Fruit fly (Drosophila melanogaster): ENCODE results near the gene cv-d.

Gene cv-d

dm6 chr3R:15807877-15808381 is 45.5 kb downstream of the cv-d start:
- no peak for TF ChIP-seq CG31627 (GFP tag; optimal IDR thresholded peaks at IDR 0.05)
- TF ChIP-seq topi (GFP tag; optimal IDR thresholded peaks at IDR 0.05) = no peak
- no peak for TF ChIP-seq CG10669 (GFP tag; optimal IDR thresholded peaks at IDR 0.05)
- TF ChIP-seq Eip75B (GFP tag; optimal IDR thresholded peaks at IDR 0.05) = no peak
- TF ChIP-seq Met (GFP tag; optimal IDR thresholded peaks at IDR 0.05) = no peak
- peak; percentile 41 for TF ChIP-seq Blimp-1 (GFP tag; optimal IDR thresholded peaks at IDR 0.05)
- TF ChIP-seq ss (GFP tag; optimal IDR thresholded peaks at IDR 0.05) = no peak
- TF ChIP-seq svp (GFP tag) = no peak
- no peak for TF ChIP-seq CG10631 (GFP tag; optimal IDR thresholded peaks at IDR 0.05)
- no peak for TF ChIP-seq acj6 (GFP tag; optimal IDR thresholded peaks at IDR 0.05)
- TF ChIP-seq CG6163 (GFP tag; IDR thresholded peaks at IDR 0.05) = 0 out of 3 replicates have a peak, but pooled peaks have one; percentile 17
- no peak for TF ChIP-seq CG34406 (GFP tag; optimal IDR thresholded peaks at IDR 0.05)
- no peak for TF ChIP-seq Sox15 (GFP tag; optimal IDR thresholded peaks at IDR 0.05)
- no peak for TF ChIP-seq eg (GFP tag; IDR thresholded peaks at IDR 0.05)

dm6 chr3R:15807306-15807705 is 46.1 kb downstream of the cv-d start:
- no peak for TF ChIP-seq dac (GFP tag; optimal IDR thresholded peaks at IDR 0.05)
- TF ChIP-seq CG15336 (GFP tag; IDR thresholded peaks at IDR 0.05) = no peak
- TF ChIP-seq cyc (GFP tag; optimal IDR thresholded peaks at IDR 0.05) = no peak
- TF ChIP-seq Hr39 (GFP tag; optimal IDR thresholded peaks at IDR 0.05) = no peak
- TF ChIP-seq svp (GFP tag) = no peak
- TF ChIP-seq vri (GFP tag; optimal IDR thresholded peaks at IDR 0.05) = no peak
- no peak for TF ChIP-seq CG11294 (GFP tag; IDR thresholded peaks at IDR 0.05)
- TF ChIP-seq CG6792 (GFP tag; optimal IDR thresholded peaks at IDR 0.05) = no peak
- no peak for TF ChIP-seq CG8119 (GFP tag; IDR thresholded peaks at IDR 0.05)
- peak; percentile 69 for TF ChIP-seq CG1621 (tag; optimal IDR thresholded peaks at IDR 0.05)
- no peak for TF ChIP-seq CG8632 (GFP tag; optimal IDR thresholded peaks at IDR 0.05)
- no peak for TF ChIP-seq CG31627 (GFP tag; optimal IDR thresholded peaks at IDR 0.05)
- no peak for TF ChIP-seq CG3919 (GFP tag; optimal IDR thresholded peaks at IDR 0.05)
- TF ChIP-seq esn (GFP tag; optimal IDR thresholded peaks at IDR 0.05) = no peak
- no peak for TF ChIP-seq Sox102F (GFP tag; optimal IDR thresholded peaks at IDR 0.05)
- no peak for TF ChIP-seq fd85E (GFP tag; optimal IDR thresholded peaks at IDR 0.05)
- TF ChIP-seq dsx (GFP tag; optimal IDR thresholded peaks at IDR 0.05; ENCODE audit: poor library complexity, severe bottlenecking) = peak; percentile 94
- TF ChIP-seq CG6854 (GFP tag; optimal IDR thresholded peaks at IDR 0.05) = peak; percentile 39
- TF ChIP-seq spab (GFP tag; optimal IDR thresholded peaks at IDR 0.05) = no peak
- TF ChIP-seq fkh (GFP tag; optimal IDR thresholded peaks at IDR 0.05) = no peak
- TF ChIP-seq CG10631 (GFP tag; optimal IDR thresholded peaks at IDR 0.05) = no peak
- TF ChIP-seq CG32006 (GFP tag; optimal IDR thresholded peaks at IDR 0.05) = no peak
- peak; percentile 1 for TF ChIP-seq pdm3 (GFP tag; optimal IDR thresholded peaks at IDR 0.05)
- no peak for TF ChIP-seq CG8319 (GFP tag; optimal IDR thresholded peaks at IDR 0.05)
- TF ChIP-seq lz (GFP tag; optimal IDR thresholded peaks at IDR 0.05) = no peak
- peak; percentile 11 for TF ChIP-seq net (GFP tag; optimal IDR thresholded peaks at IDR 0.05)
- TF ChIP-seq CG34406 (GFP tag; optimal IDR thresholded peaks at IDR 0.05) = no peak
- TF ChIP-seq CG11762 (GFP tag; optimal IDR thresholded peaks at IDR 0.05; ENCODE audit: insufficient read depth) = no peak
- no peak for TF ChIP-seq eg (GFP tag; IDR thresholded peaks at IDR 0.05)

- peak; percentile 75 for TF ChIP-seq CG32006 (GFP tag; optimal IDR thresholded peaks at IDR 0.05)
- TF ChIP-seq Eip78C (GFP tag) = peak; percentile 86
- TF ChIP-seq CG8319 (GFP tag; optimal IDR thresholded peaks at IDR 0.05) = no peak
- peak; percentile 26 for TF ChIP-seq lz (GFP tag; optimal IDR thresholded peaks at IDR 0.05)
- TF ChIP-seq CG31627 (GFP tag; optimal IDR thresholded peaks at IDR 0.05) = no peak
- TF ChIP-seq spab (GFP tag; optimal IDR thresholded peaks at IDR 0.05) = no peak
- no peak for TF ChIP-seq pdm3 (GFP tag; optimal IDR thresholded peaks at IDR 0.05)
- TF ChIP-seq fd59A (GFP tag; optimal IDR thresholded peaks at IDR 0.05) = no peak
- TF ChIP-seq Met (GFP tag; optimal IDR thresholded peaks at IDR 0.05) = peak; percentile 40
- TF ChIP-seq CG10631 (GFP tag; optimal IDR thresholded peaks at IDR 0.05) = no peak
- TF ChIP-seq CG6792 (GFP tag; optimal IDR thresholded peaks at IDR 0.05) = no peak
- TF ChIP-seq esn (GFP tag; optimal IDR thresholded peaks at IDR 0.05) = peak; percentile 45
- TF ChIP-seq CG6854 (GFP tag; optimal IDR thresholded peaks at IDR 0.05) = no peak
- no peak for TF ChIP-seq cyc (GFP tag; optimal IDR thresholded peaks at IDR 0.05)
- TF ChIP-seq CG16779 (tag; optimal IDR thresholded peaks at IDR 0.05) = no peak
- no peak for TF ChIP-seq Eip75B (GFP tag; optimal IDR thresholded peaks at IDR 0.05)
- peak in 1 of 2 experiments; percentile 34 for TF ChIP-seq salr (GFP tag; optimal IDR thresholded peaks at IDR 0.05)
- TF ChIP-seq CG10669 (GFP tag; optimal IDR thresholded peaks at IDR 0.05) = no peak
- no peak for TF ChIP-seq Smox (GFP tag; optimal IDR thresholded peaks at IDR 0.05)
- 0 out of 2 replicates have a peak, but pooled peaks have one; percentile 26 for TF ChIP-seq CG15336 (GFP tag; IDR thresholded peaks at IDR 0.05)
- TF ChIP-seq Ets21C (GFP tag; optimal IDR thresholded peaks at IDR 0.05) = no peak
- peak; percentile 5 for TF ChIP-seq Hr39 (GFP tag; optimal IDR thresholded peaks at IDR 0.05)
- TF ChIP-seq Lpt (GFP tag; optimal IDR thresholded peaks at IDR 0.05) = peak; percentile 2
- TF ChIP-seq fkh (GFP tag; optimal IDR thresholded peaks at IDR 0.05) = no peak
- peak; percentile 68 for TF ChIP-seq svp (GFP tag)
- TF ChIP-seq CG11762 (GFP tag; optimal IDR thresholded peaks at IDR 0.05; ENCODE audit: insufficient read depth) = no peak
- TF ChIP-seq CG11294 (GFP tag; IDR thresholded peaks at IDR 0.05) = no peak
Observed at dm6 chr3R:15806341-15806740, 47.0 kb downstream of the cv-d start.
